Worm (Caenorhabditis elegans) whole organism, mixed stage, embryonic: ENCODE data around the gene F44F4.9.

Experiments used
- blmp-1 ChIP-seq: fragments of 150-350 bp; optimal IDR thresholded peaks from 2 replicates; lab custom pipeline; 2014; ENCODE audit warnings: missing biosample characterization, missing genetic modification characterization
- elt-1 ChIP-seq: sonication (generic microtip); optimal IDR thresholded peaks from 2 replicates; lab custom pipeline; 2017; ENCODE audit warnings: missing genetic modification characterization, mild to moderate bottlenecking, missing compliant biosample characterization, antibody characterized with exemption, moderate library complexity, borderline replicate concordance; ENCODE audit not compliant: insufficient read depth
- ham-2 ChIP-seq: fragments of 200-800 bp; sonication (Bioruptor generic); optimal IDR thresholded peaks from 2 replicates; lab custom pipeline; 2018; ENCODE audit warnings: mild to moderate bottlenecking, missing genetic modification characterization, missing compliant biosample characterization
- nhr-237 ChIP-seq: fragments of 150-350 bp; optimal IDR thresholded peaks from 2 replicates; lab custom pipeline; 2014; ENCODE audit warnings: missing biosample characterization, missing genetic modification characterization
- nhr-28 ChIP-seq: fragments of 150-350 bp; optimal IDR thresholded peaks from 2 replicates; lab custom pipeline; 2014; ENCODE audit warnings: missing biosample characterization, missing genetic modification characterization
- nhr-76 ChIP-seq: sonication (generic microtip); optimal IDR thresholded peaks from 2 replicates; lab custom pipeline; 2017; ENCODE audit warnings: missing biosample characterization, missing genetic modification characterization
- snpc-4 ChIP-seq: fragments of 150-350 bp; optimal IDR thresholded peaks from 2 replicates; lab custom pipeline; 2014; ENCODE audit warnings: missing biosample characterization, missing genetic modification characterization
- unc-39 ChIP-seq: fragments of 150-350 bp; optimal IDR thresholded peaks from 2 replicates; lab custom pipeline; 2014; ENCODE audit warnings: missing biosample characterization, missing genetic modification characterization
- ztf-11 ChIP-seq: fragments of 150-350 bp; optimal IDR thresholded peaks from 2 replicates; lab custom pipeline; 2014; ENCODE audit warnings: missing biosample characterization, missing genetic modification characterization

ce11 chrII:10915732-10916131 is at the start of gene F44F4.9:
- no peak for TF ChIP-seq nhr-237
- TF ChIP-seq ztf-11 (tag; lab: Kevin White, UChicago) = no peak
- no peak for TF ChIP-seq blmp-1 (tag; lab: Kevin White, UChicago)
- TF ChIP-seq snpc-4 (tag; lab: Kevin White, UChicago) = no peak
- no peak for TF ChIP-seq elt-1 (tag; lab: Kevin White, UChicago)
- no peak for TF ChIP-seq nhr-76 (tag; lab: Kevin White, UChicago)
- TF ChIP-seq ham-2 = no peak
- no peak for TF ChIP-seq nhr-28 (tag; lab: Kevin White, UChicago)
- no peak for TF ChIP-seq unc-39 (tag; lab: Kevin White, UChicago)
